Fruit fly (Drosophila melanogaster) whole organism, embryonic: ENCODE measurements around the gene bor.

Source experiments
- Atf3 ChIP-seq: fragments of 200-800 bp; sonication (Bioruptor generic); optimal IDR thresholded peaks from 3 replicates; lab custom pipeline; 2016; ENCODE audit warnings: missing biosample characterization, missing genetic modification characterization
- B-H1 ChIP-seq: fragments of 200-800 bp; sonication (Bioruptor generic); IDR thresholded peaks from 3 replicates; pipeline ENCODE4 v1.3.6; 2022; ENCODE audit warnings: missing biosample characterization, missing genetic modification characterization
- CG10321 ChIP-seq: fragments of 200-800 bp; sonication (Bioruptor generic); IDR thresholded peaks from 2 replicates; pipeline ENCODE4 v1.3.6; 2022; ENCODE audit warnings: missing biosample characterization, missing genetic modification characterization
- CG11093 ChIP-seq: fragments of 200-800 bp; sonication (Bioruptor generic); IDR thresholded peaks from 3 replicates; pipeline ENCODE4 v1.3.6; 2022; ENCODE audit warnings: missing biosample characterization, missing genetic modification characterization
- CG11696 ChIP-seq: fragments of 200-800 bp; sonication (Bioruptor generic); IDR thresholded peaks from 2 replicates; pipeline ENCODE4 v1.3.6; 2022; ENCODE audit warnings: missing biosample characterization, missing genetic modification characterization
- CG12104 ChIP-seq: fragments of 200-800 bp; sonication (Bioruptor generic); optimal IDR thresholded peaks from 3 replicates; lab custom pipeline; 2016; ENCODE audit warnings: missing biosample characterization, missing genetic modification characterization
- CG14441 ChIP-seq: fragments of 200-800 bp; sonication (Bioruptor generic); IDR thresholded peaks from 2 replicates; pipeline ENCODE4 v1.3.6; 2022; ENCODE audit warnings: missing biosample characterization, missing genetic modification characterization
- CG14710 ChIP-seq: fragments of 200-800 bp; sonication (Bioruptor generic); optimal IDR thresholded peaks from 3 replicates; lab custom pipeline; 2019; ENCODE audit warnings: missing biosample characterization, mild to moderate bottlenecking, missing genetic modification characterization, moderate library complexity
- CG1647 ChIP-seq: fragments of 200-800 bp; sonication (Bioruptor generic); optimal IDR thresholded peaks from 3 replicates; lab custom pipeline; 2016; ENCODE audit warnings: missing biosample characterization, missing genetic modification characterization
- CG17912 ChIP-seq: fragments of 200-800 bp; sonication (Bioruptor generic); optimal IDR thresholded peaks from 2 replicates; lab custom pipeline; 2018; ENCODE audit warnings: missing biosample characterization, mild to moderate bottlenecking, missing genetic modification characterization
- CG30403 ChIP-seq: fragments of 200-800 bp; sonication (Bioruptor generic); optimal IDR thresholded peaks from 3 replicates; lab custom pipeline; 2016; ENCODE audit warnings: missing biosample characterization, missing genetic modification characterization
- CG3838 ChIP-seq: fragments of 200-800 bp; sonication (Bioruptor generic); optimal IDR thresholded peaks from 3 replicates; lab custom pipeline; 2016; ENCODE audit warnings: missing biosample characterization, missing genetic modification characterization
- CG6254 ChIP-seq: fragments of 200-800 bp; sonication (Bioruptor generic); optimal IDR thresholded peaks from 3 replicates; lab custom pipeline; 2017; ENCODE audit warnings: mild to moderate bottlenecking, missing biosample characterization, missing genetic modification reagents, missing genetic modification characterization
- CG6791 ChIP-seq: fragments of 200-800 bp; sonication (Bioruptor generic); IDR thresholded peaks from 3 replicates; pipeline ENCODE4 v1.3.6; 2022; ENCODE audit warnings: missing biosample characterization, missing genetic modification characterization; ENCODE audit not compliant: partially characterized antibody
- CG7357 ChIP-seq: fragments of 200-800 bp; sonication (Bioruptor generic); IDR thresholded peaks from 3 replicates; pipeline ENCODE4 v1.3.6; 2022; ENCODE audit warnings: missing biosample characterization, missing genetic modification characterization
- CG7556 ChIP-seq: fragments of 200-800 bp; sonication (Bioruptor generic); optimal IDR thresholded peaks from 2 replicates; lab custom pipeline; 2017; ENCODE audit warnings: missing biosample characterization, mild to moderate bottlenecking, missing genetic modification characterization
- CG8290 ChIP-seq, 3 experiments: fragments of 200-800 bp; sonication (Bioruptor generic); optimal IDR thresholded peaks; 2 replicates each; lab custom pipeline; 2016 to 2019; ENCODE audit warnings: missing biosample characterization in 3 of 3, missing genetic modification characterization in 3 of 3, mild to moderate bottlenecking in 2 of 3, moderate library complexity in 1 of 3
- CoRest ChIP-seq: fragments of 200-800 bp; sonication (Bioruptor generic); optimal IDR thresholded peaks from 3 replicates; lab custom pipeline; 2018; ENCODE audit warnings: missing biosample characterization, mild to moderate bottlenecking, missing genetic modification characterization, moderate library complexity
- D ChIP-seq, 2 experiments: fragments of 200-800 bp in 1 of 2; fragments of >200 bp in 1 of 2; sonication (Bioruptor generic) in 1 of 2; optimal IDR thresholded peaks; 2 replicates in 1 of 2; 3 replicates in 1 of 2; lab custom pipeline; 2017; ENCODE audit warnings: mild to moderate bottlenecking in 1 of 2, missing biosample characterization in 1 of 2, missing genetic modification characterization in 1 of 2, missing genetic modification reagents in 1 of 2
- Fer2 ChIP-seq: fragments of 200-800 bp; sonication (Bioruptor generic); optimal IDR thresholded peaks from 2 replicates; lab custom pipeline; 2018; ENCODE audit warnings: missing biosample characterization, mild to moderate bottlenecking, missing genetic modification characterization, moderate library complexity
- Hr78 ChIP-seq, 2 experiments: fragments of 200-800 bp in 1 of 2; fragments of >200 bp in 1 of 2; sonication (Bioruptor generic) in 1 of 2; optimal IDR thresholded peaks; 2 replicates each; lab custom pipeline; 2017 to 2019; ENCODE audit warnings: missing biosample characterization in 2 of 2, missing genetic modification characterization in 2 of 2, mild to moderate bottlenecking in 1 of 2, moderate library complexity in 1 of 2
- Hsf ChIP-seq: fragments of 200-800 bp; sonication (Bioruptor generic); optimal IDR thresholded peaks from 3 replicates; lab custom pipeline; 2016; ENCODE audit warnings: missing biosample characterization, missing genetic modification characterization
- Med ChIP-seq: fragments of 200-800 bp; sonication (Bioruptor generic); peaks from one replicate; lab custom pipeline; 2016; ENCODE audit warnings: missing biosample characterization, missing genetic modification characterization, mild to moderate bottlenecking, inconsistent platforms, moderate library complexity
- Myb ChIP-seq: fragments of 200-800 bp; sonication (Bioruptor generic); optimal IDR thresholded peaks from 2 replicates; lab custom pipeline; 2016; ENCODE audit warnings: missing biosample characterization, missing genetic modification characterization
- Ptx1 ChIP-seq: fragments of 200-800 bp; sonication (Bioruptor generic); IDR thresholded peaks from 2 replicates; pipeline ENCODE4 v1.3.6; 2022; ENCODE audit warnings: missing biosample characterization, missing genetic modification characterization
- YL-1 ChIP-seq: fragments of 200-800 bp; sonication (Bioruptor generic); optimal IDR thresholded peaks from 3 replicates; lab custom pipeline; 2017; ENCODE audit warnings: missing biosample characterization, mild to moderate bottlenecking, missing genetic modification characterization
- chif ChIP-seq, 2 experiments: fragments of 200-800 bp; sonication (Bioruptor generic); optimal IDR thresholded peaks; 3 replicates each; lab custom pipeline; 2016; ENCODE audit warnings: missing biosample characterization in 2 of 2, missing genetic modification characterization in 2 of 2
- chinmo ChIP-seq: fragments of 200-800 bp; sonication (Bioruptor generic); IDR thresholded peaks from 4 replicates; pipeline ENCODE4 v1.3.6; 2022; ENCODE audit warnings: missing biosample characterization, missing genetic modification characterization; ENCODE audit not compliant: partially characterized antibody
- ci ChIP-seq: fragments of 200-800 bp; sonication (Bioruptor generic); IDR thresholded peaks from 3 replicates; pipeline ENCODE4 v1.3.6; 2022; ENCODE audit warnings: missing biosample characterization, missing genetic modification characterization
- crc ChIP-seq: fragments of 200-800 bp; sonication (Bioruptor generic); optimal IDR thresholded peaks from 2 replicates; lab custom pipeline; 2016; ENCODE audit warnings: missing biosample characterization, missing genetic modification characterization
- da ChIP-seq: fragments of 200-800 bp; sonication (Bioruptor generic); optimal IDR thresholded peaks from 2 replicates; lab custom pipeline; 2016; ENCODE audit warnings: missing biosample characterization, missing genetic modification characterization
- dm ChIP-seq: fragments of 200-800 bp; sonication (Bioruptor generic); optimal IDR thresholded peaks from 3 replicates; lab custom pipeline; 2016; ENCODE audit warnings: missing biosample characterization, missing genetic modification characterization
- dmrt11E ChIP-seq: fragments of 200-800 bp; sonication (Bioruptor generic); optimal IDR thresholded peaks from 3 replicates; lab custom pipeline; 2018; ENCODE audit warnings: missing biosample characterization, mild to moderate bottlenecking, missing genetic modification characterization, moderate library complexity
- eyg ChIP-seq: fragments of 200-800 bp; sonication (Bioruptor generic); optimal IDR thresholded peaks from 3 replicates; lab custom pipeline; 2016; ENCODE audit warnings: missing biosample characterization, missing genetic modification characterization
- fu2 ChIP-seq: fragments of 200-800 bp; sonication (Bioruptor generic); optimal IDR thresholded peaks from 2 replicates; lab custom pipeline; 2016; ENCODE audit warnings: missing biosample characterization, missing genetic modification characterization
- hb ChIP-seq: fragments of 200-800 bp; sonication (Bioruptor generic); IDR thresholded peaks from 3 replicates; pipeline ENCODE4 v1.3.6; 2022; ENCODE audit warnings: missing biosample characterization, missing genetic modification characterization; ENCODE audit not compliant: partially characterized antibody
- jumu ChIP-seq: fragments of 200-800 bp; sonication (Bioruptor generic); optimal IDR thresholded peaks from 3 replicates; lab custom pipeline; 2016; ENCODE audit warnings: missing biosample characterization, missing genetic modification characterization
- prd ChIP-seq, 3 experiments: fragments of >200 bp in 2 of 3; fragments of 200-800 bp in 1 of 3; sonication (Bioruptor generic) in 1 of 3; optimal IDR thresholded peaks in 2 of 3; IDR thresholded peaks in 1 of 3; 2 replicates in 2 of 3; 3 replicates in 1 of 3; pipeline versions ENCODE4 v1.3.6 to Lab custom; 2017 to 2022; ENCODE audit warnings: missing biosample characterization in 1 of 3, missing genetic modification characterization in 1 of 3
- row ChIP-seq: fragments of 200-800 bp; sonication (Bioruptor generic); IDR thresholded peaks from 3 replicates; pipeline ENCODE4 v1.3.6; 2022; ENCODE audit warnings: missing biosample characterization, missing genetic modification characterization
- sc ChIP-seq, 3 experiments: fragments of >200 bp in 2 of 3; fragments of 200-800 bp in 1 of 3; sonication (Bioruptor generic) in 1 of 3; optimal IDR thresholded peaks; 2 replicates in 2 of 3; 3 replicates in 1 of 3; lab custom pipeline; 2017; ENCODE audit warnings: mild to moderate bottlenecking in 1 of 3, missing biosample characterization in 1 of 3, missing genetic modification characterization in 1 of 3, missing genetic modification reagents in 1 of 3
- so ChIP-seq: fragments of 200-800 bp; sonication (Bioruptor generic); IDR thresholded peaks from 3 replicates; pipeline ENCODE4 v1.3.6; 2022; ENCODE audit warnings: missing biosample characterization, missing genetic modification characterization
- sqz ChIP-seq: fragments of 200-800 bp; sonication (Bioruptor generic); optimal IDR thresholded peaks from 3 replicates; lab custom pipeline; 2018; ENCODE audit warnings: missing biosample characterization, mild to moderate bottlenecking, missing genetic modification characterization
- unpg ChIP-seq: fragments of 200-800 bp; sonication (Bioruptor generic); optimal IDR thresholded peaks from 3 replicates; lab custom pipeline; 2018; ENCODE audit warnings: missing biosample characterization, mild to moderate bottlenecking, missing genetic modification characterization, moderate library complexity
- z ChIP-seq: fragments of 200-800 bp; sonication (Bioruptor generic); IDR thresholded peaks from 3 replicates; pipeline ENCODE4 v1.3.6; 2022; ENCODE audit warnings: missing biosample characterization, missing genetic modification characterization
- zen ChIP-seq: fragments of 200-800 bp; sonication (Bioruptor generic); optimal IDR thresholded peaks from 3 replicates; lab custom pipeline; 2018; ENCODE audit warnings: missing biosample characterization, mild to moderate bottlenecking, missing genetic modification characterization, moderate library complexity
- zf30C ChIP-seq: fragments of 200-800 bp; sonication (Bioruptor generic); optimal IDR thresholded peaks from 3 replicates; lab custom pipeline; 2018; ENCODE audit warnings: missing biosample characterization, mild to moderate bottlenecking, missing genetic modification characterization
- zfh1 ChIP-seq: fragments of 200-800 bp; sonication (Bioruptor generic); IDR thresholded peaks from 3 replicates; pipeline ENCODE4 v1.3.6; 2022; ENCODE audit warnings: missing biosample characterization, missing genetic modification characterization

bor gene

DNA sequence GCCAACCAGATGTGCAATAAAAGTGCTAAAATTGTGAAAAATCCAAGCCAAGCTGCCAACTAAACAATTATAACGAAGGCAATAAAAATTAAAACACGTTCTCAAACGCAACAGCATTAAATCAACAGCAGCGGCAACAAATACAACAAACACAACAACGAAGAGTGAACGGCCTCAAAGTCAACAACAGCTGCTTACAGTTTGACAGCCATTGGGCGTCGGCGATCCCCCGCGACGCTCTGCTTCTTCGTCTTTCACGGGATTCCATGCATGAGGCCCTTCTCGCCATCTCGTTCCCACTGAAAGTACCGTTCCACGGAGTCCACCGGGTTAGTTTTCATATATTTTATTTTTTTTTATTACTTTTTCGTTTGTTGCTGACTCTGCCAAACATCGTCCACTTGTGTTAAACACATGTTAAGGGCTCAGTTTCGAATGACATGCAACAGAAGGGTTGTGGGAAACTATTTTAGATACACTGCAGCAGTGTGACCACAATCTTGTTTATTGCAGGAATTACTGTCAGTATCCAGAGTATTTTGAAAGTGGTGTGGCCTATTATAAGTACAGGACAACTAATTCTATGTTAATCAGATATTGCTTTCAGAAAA is 18.3 kb upstream of the bor start (continued):
- TF ChIP-seq CG11093 (GFP tag; lab: Robert Waterston, UW) (no peak), da (GFP tag; lab: Kevin White, UChicago) (peak; percentile 52), sqz (GFP tag; lab: Kevin White, UChicago) (peak; percentile 76), CG14710 (tag; lab: Kevin White, UChicago) (peak; percentile 96), CG11696 (GFP tag; lab: Robert Waterston, UW) (no peak), ci (GFP tag; lab: Robert Waterston, UW) (peak; percentile 43; the same call in 1 of the 3 replicates), Fer2 (tag; lab: Kevin White, UChicago) (no peak), zf30C (GFP tag; lab: Kevin White, UChicago) (peak; percentile 13), sc (optimal IDR thresholded peaks at IDR 0.05; lab: Kevin White, UChicago) (no peak), sc (GFP tag; optimal IDR thresholded peaks at IDR 0.05; lab: Kevin White, UChicago) (peak; percentile 24), CG30403 (GFP tag; lab: Kevin White, UChicago) (no peak), hb (no peak), CG14441 (GFP tag; lab: Robert Waterston, UW) (0 out of 2 replicates have a peak, but pooled peaks have one; percentile 33), crc (GFP tag; lab: Kevin White, UChicago) (no peak), CG3838 (GFP tag; lab: Kevin White, UChicago) (peak; percentile 24), eyg (GFP tag; lab: Kevin White, UChicago) (no peak), chif (GFP tag; optimal IDR thresholded peaks at IDR 0.05; lab: Kevin White, UChicago) (no peak), chinmo (peak; percentile 75; the same call in 1 of the 4 replicates), CG7357 (GFP tag; lab: Robert Waterston, UW) (0 out of 3 replicates have a peak, but pooled peaks have one; percentile 32), CoRest (no peak), CG8290 (GFP tag; optimal IDR thresholded peaks at IDR 0.05; lab: Kevin White, UChicago) (peak; percentile 46), CG8290 (tag; optimal IDR thresholded peaks at IDR 0.05; lab: Kevin White, UChicago) (peak; percentile 19 to 35), CG7556 (GFP tag; lab: Kevin White, UChicago) (no peak), CG17912 (GFP tag; lab: Kevin White, UChicago) (peak; percentile 2), so (GFP tag; lab: Robert Waterston, UW) (0 out of 3 replicates have a peak, but pooled peaks have one; percentile 14), Med (GFP tag; lab: Kevin White, UChicago) (peak; percentile 72), CG6254 (GFP tag; lab: Kevin White, UChicago) (peak; percentile 11), unpg (GFP tag; lab: Kevin White, UChicago) (no peak), dm (peak; percentile 45), Myb (GFP tag; lab: Kevin White, UChicago) (no peak), CG10321 (peak; percentile 32; the same call in 1 of the 2 replicates), dmrt11E (tag; lab: Kevin White, UChicago) (peak; percentile 4), D (optimal IDR thresholded peaks at IDR 0.05; lab: Kevin White, UChicago) (no peak), D (GFP tag; optimal IDR thresholded peaks at IDR 0.05; lab: Kevin White, UChicago) (peak; percentile 38)

dm6 chr3R:16281033-16281680 is 17.2 kb upstream of the bor start:
- TF ChIP-seq fu2 (no peak), Ptx1 (GFP tag; lab: Robert Waterston, UW) (no peak), CG1647 (GFP tag; lab: Kevin White, UChicago) (no peak), Hsf (GFP tag; lab: Kevin White, UChicago) (no peak), Atf3 (GFP tag; lab: Kevin White, UChicago) (no peak), prd (optimal IDR thresholded peaks at IDR 0.05; lab: Kevin White, UChicago) (no peak), prd (GFP tag; IDR thresholded peaks at IDR 0.05; lab: Robert Waterston, UW) (no peak), CG6791 (GFP tag; lab: Robert Waterston, UW) (0 out of 3 replicates have a peak, but pooled peaks have one; percentile 8), B-H1 (GFP tag; lab: Robert Waterston, UW) (no peak), Hr78 (GFP tag; optimal IDR thresholded peaks at IDR 0.05; lab: Kevin White, UChicago) (no peak), YL-1 (GFP tag; lab: Kevin White, UChicago) (no peak), sqz (GFP tag; lab: Kevin White, UChicago) (peak; percentile 45), row (GFP tag; lab: Robert Waterston, UW) (no peak), zfh1 (GFP tag; lab: Robert Waterston, UW) (no peak), zen (tag; lab: Kevin White, UChicago) (no peak), CG12104 (GFP tag; lab: Kevin White, UChicago) (no peak), jumu (GFP tag; lab: Kevin White, UChicago) (no peak), z (GFP tag; lab: Robert Waterston, UW) (peak; percentile 40; the same call in 1 of the 3 replicates), ci (GFP tag; lab: Robert Waterston, UW) (no peak)
